Worm (Caenorhabditis elegans) whole organism, L1 larva: ENCODE measurements around the gene lrpc-1.

Experiments used
- egl-13 ChIP-seq: sonication (generic microtip); optimal IDR thresholded peaks from 2 replicates; lab custom pipeline; 2016; ENCODE audit warnings: missing genotype, missing genetic modification reagents, missing genetic modification characterization, missing compliant biosample characterization
- ztf-4 ChIP-seq: fragments of 150-350 bp; optimal IDR thresholded peaks from 2 replicates; lab custom pipeline; 2014; ENCODE audit warnings: missing biosample characterization, missing genetic modification characterization

DNA sequence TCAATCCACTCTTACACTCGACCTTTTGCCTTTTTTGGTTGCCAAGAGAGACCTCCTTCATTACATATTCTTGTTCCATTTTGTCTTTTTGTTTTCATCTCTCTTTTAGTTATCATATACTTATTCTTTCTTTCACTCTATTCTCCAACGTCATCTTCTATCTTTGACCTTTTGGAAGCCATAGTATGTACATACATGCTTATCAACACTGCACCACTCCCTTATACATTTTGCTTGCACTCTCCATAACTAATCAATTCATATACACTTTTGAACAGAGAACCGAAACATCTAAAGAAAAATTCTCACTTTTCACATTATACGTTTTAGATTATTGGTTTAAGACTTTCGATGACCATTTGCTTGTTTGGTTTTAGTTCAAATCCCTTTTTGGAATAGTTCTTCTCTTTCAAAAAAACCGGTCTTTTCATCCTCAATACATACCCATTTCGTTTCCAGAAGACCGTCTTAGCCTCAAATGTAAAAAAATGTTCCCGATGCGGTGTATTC, 41.0 kb upstream of the lrpc-1 start, which contains the start of gene hex-2:
- TF ChIP-seq egl-13 (tag; lab: Kevin White, UChicago) (no peak), ztf-4 (tag; lab: Kevin White, UChicago) (no peak)
